Fruit fly (Drosophila melanogaster) whole organism, embryonic: ENCODE measurements around the gene CG3862.

Experiments used
- ATbp ChIP-seq: fragments of 200-800 bp; sonication (Bioruptor generic); optimal IDR thresholded peaks from 2 replicates; lab custom pipeline; 2017; ENCODE audit warnings: missing biosample characterization, mild to moderate bottlenecking, missing genetic modification characterization, missing genetic modification reagents
- Abd-B ChIP-seq: fragments of 200-800 bp; sonication (Bioruptor generic); optimal IDR thresholded peaks from 2 replicates; lab custom pipeline; 2018; ENCODE audit warnings: missing biosample characterization, mild to moderate bottlenecking, missing genetic modification characterization, moderate library complexity
- Adf1 ChIP-seq: fragments of 200-800 bp; sonication (Bioruptor generic); IDR thresholded peaks from 2 replicates; pipeline ENCODE4 v1.3.6; 2022; ENCODE audit warnings: missing biosample characterization, missing genetic modification characterization
- B-H2 ChIP-seq: fragments of 200-800 bp; sonication (Bioruptor generic); optimal IDR thresholded peaks from 2 replicates; lab custom pipeline; 2018; ENCODE audit warnings: missing biosample characterization, mild to moderate bottlenecking, missing genetic modification characterization
- Blimp-1 ChIP-seq: fragments of 200-800 bp; sonication (Bioruptor generic); optimal IDR thresholded peaks from 3 replicates; lab custom pipeline; 2018; ENCODE audit warnings: missing biosample characterization, missing genetic modification characterization, mild to moderate bottlenecking, moderate library complexity, missing genetic modification reagents
- Bteb2 ChIP-seq: fragments of 200-800 bp; sonication (Bioruptor generic); optimal IDR thresholded peaks from 2 replicates; lab custom pipeline; 2016; ENCODE audit warnings: missing biosample characterization, missing genetic modification characterization
- CG13894 ChIP-seq: fragments of 200-800 bp; sonication (Bioruptor generic); optimal IDR thresholded peaks from 3 replicates; lab custom pipeline; 2018; ENCODE audit warnings: missing biosample characterization, mild to moderate bottlenecking, missing genetic modification characterization, moderate library complexity
- CG18599 ChIP-seq: fragments of 200-800 bp; sonication (Bioruptor generic); optimal IDR thresholded peaks from 3 replicates; lab custom pipeline; 2017; ENCODE audit warnings: missing biosample characterization, missing genetic modification characterization, mild to moderate bottlenecking, moderate library complexity, missing genetic modification reagents
- CG18764 ChIP-seq: fragments of 200-800 bp; sonication (Bioruptor generic); optimal IDR thresholded peaks from 3 replicates; lab custom pipeline; 2016; ENCODE audit warnings: missing biosample characterization, missing genetic modification characterization
- CG2129 ChIP-seq: fragments of 200-800 bp; sonication (Bioruptor generic); IDR thresholded peaks from 2 replicates; pipeline ENCODE4 v1.3.6; 2022; ENCODE audit warnings: missing biosample characterization, missing genetic modification characterization; ENCODE audit not compliant: partially characterized antibody
- CG30403 ChIP-seq: fragments of 200-800 bp; sonication (Bioruptor generic); optimal IDR thresholded peaks from 3 replicates; lab custom pipeline; 2016; ENCODE audit warnings: missing biosample characterization, missing genetic modification characterization
- CG33557 ChIP-seq: fragments of 200-800 bp; sonication (Bioruptor generic); optimal IDR thresholded peaks from 2 replicates; lab custom pipeline; 2019; ENCODE audit warnings: missing biosample characterization, mild to moderate bottlenecking, missing genetic modification characterization, moderate library complexity
- CG3726 ChIP-seq: fragments of 200-800 bp; sonication (Bioruptor generic); IDR thresholded peaks from 3 replicates; pipeline ENCODE4, ENCODE4 v1.3.6; 2022; ENCODE audit warnings: missing biosample characterization, missing genetic modification characterization
- CG43689 ChIP-seq: fragments of 200-800 bp; sonication (Bioruptor generic); IDR thresholded peaks from 2 replicates; pipeline ENCODE4 v1.3.6; 2022; ENCODE audit warnings: missing biosample characterization, missing genetic modification characterization
- CG4404 ChIP-seq: fragments of 200-800 bp; sonication (Bioruptor generic); IDR thresholded peaks from 2 replicates; pipeline ENCODE4 v1.3.6; 2022; ENCODE audit warnings: missing biosample characterization, missing genetic modification characterization
- CG6689 ChIP-seq: fragments of 200-800 bp; sonication (Bioruptor generic); IDR thresholded peaks from 2 replicates; pipeline ENCODE4 v1.3.6; 2022; ENCODE audit warnings: missing biosample characterization, missing genetic modification characterization
- CG7839 ChIP-seq: fragments of 200-800 bp; sonication (Bioruptor generic); optimal IDR thresholded peaks from 3 replicates; lab custom pipeline; 2018; ENCODE audit warnings: missing biosample characterization, mild to moderate bottlenecking, missing genetic modification characterization, moderate library complexity
- CG7963 ChIP-seq: fragments of 200-800 bp; sonication (Bioruptor generic); IDR thresholded peaks from 3 replicates; pipeline ENCODE4 v1.3.6; 2022; ENCODE audit warnings: missing biosample characterization, missing genetic modification characterization; ENCODE audit not compliant: partially characterized antibody
- CG8765 ChIP-seq: fragments of 200-800 bp; sonication (Bioruptor generic); IDR thresholded peaks from 2 replicates; pipeline ENCODE4 v1.3.6; 2022; ENCODE audit warnings: missing biosample characterization, missing genetic modification characterization
- CG9215 ChIP-seq: fragments of 200-800 bp; sonication (Bioruptor generic); IDR thresholded peaks from 2 replicates; pipeline ENCODE4 v1.3.6; 2022; ENCODE audit warnings: missing biosample characterization, missing genetic modification characterization
- Dip3 ChIP-seq: fragments of 200-800 bp; sonication (Bioruptor generic); optimal IDR thresholded peaks from 3 replicates; lab custom pipeline; 2016; ENCODE audit warnings: missing biosample characterization, missing genetic modification characterization
- Dll ChIP-seq: fragments of 200-800 bp; sonication (Bioruptor generic); IDR thresholded peaks from 4 replicates; pipeline ENCODE4 v1.3.6; 2022; ENCODE audit warnings: missing biosample characterization, missing genetic modification characterization; ENCODE audit not compliant: partially characterized antibody
- E2f1 ChIP-seq: fragments of 200-800 bp; sonication (Bioruptor generic); IDR thresholded peaks from 2 replicates; pipeline ENCODE4 v1.3.6; 2022; ENCODE audit warnings: missing biosample characterization, missing genetic modification characterization
- HHEX ChIP-seq: fragments of 200-800 bp; sonication (Bioruptor generic); optimal IDR thresholded peaks from 3 replicates; lab custom pipeline; 2017; ENCODE audit warnings: missing biosample characterization, mild to moderate bottlenecking, missing genetic modification characterization, missing genetic modification reagents
- HmgZ ChIP-seq: fragments of 200-800 bp; sonication (Bioruptor generic); optimal IDR thresholded peaks from 2 replicates; lab custom pipeline; 2018; ENCODE audit warnings: missing biosample characterization, mild to moderate bottlenecking, missing genetic modification characterization
- MESR4 ChIP-seq: fragments of 200-800 bp; sonication (Bioruptor generic); optimal IDR thresholded peaks from 2 replicates; lab custom pipeline; 2018; ENCODE audit warnings: missing biosample characterization, mild to moderate bottlenecking, missing genetic modification characterization, moderate library complexity
- NC2α ChIP-seq: fragments of 200-800 bp; sonication (Bioruptor generic); optimal IDR thresholded peaks from 2 replicates; lab custom pipeline; 2016; ENCODE audit warnings: missing biosample characterization, missing genetic modification characterization
- Nf-YC ChIP-seq: fragments of 200-800 bp; optimal IDR thresholded peaks from 3 replicates; lab custom pipeline; 2019; ENCODE audit warnings: missing biosample characterization, mild to moderate bottlenecking, missing genetic modification characterization, moderate library complexity
- Opbp ChIP-seq: fragments of 200-800 bp; sonication (Bioruptor generic); IDR thresholded peaks from 3 replicates; pipeline ENCODE4 v1.3.6; 2022; ENCODE audit warnings: missing biosample characterization, missing genetic modification characterization; ENCODE audit not compliant: partially characterized antibody
- PHDP ChIP-seq: fragments of 200-800 bp; sonication (Bioruptor generic); optimal IDR thresholded peaks from 3 replicates; lab custom pipeline; 2018; ENCODE audit warnings: missing biosample characterization, mild to moderate bottlenecking, missing genetic modification characterization, moderate library complexity
- Vsx1 ChIP-seq: fragments of 200-800 bp; sonication (Bioruptor generic); optimal IDR thresholded peaks from 2 replicates; lab custom pipeline; 2017; ENCODE audit warnings: missing biosample characterization, mild to moderate bottlenecking, missing genetic modification characterization, missing genetic modification reagents
- corto ChIP-seq: fragments of 200-800 bp; sonication (Bioruptor generic); optimal IDR thresholded peaks from 2 replicates; lab custom pipeline; 2016; ENCODE audit warnings: missing biosample characterization, mild to moderate bottlenecking, missing genetic modification characterization, moderate library complexity
- crol ChIP-seq: fragments of 200-800 bp; sonication (Bioruptor generic); IDR thresholded peaks from 2 replicates; pipeline ENCODE4 v1.3.6; 2022; ENCODE audit warnings: missing biosample characterization, missing genetic modification characterization
- gcm ChIP-seq: fragments of 200-800 bp; sonication (Bioruptor generic); optimal IDR thresholded peaks from 2 replicates; lab custom pipeline; 2019; ENCODE audit warnings: missing biosample characterization, mild to moderate bottlenecking, missing genetic modification characterization, moderate library complexity
- gem ChIP-seq: fragments of 200-800 bp; sonication (Bioruptor generic); optimal IDR thresholded peaks from 2 replicates; lab custom pipeline; 2019; ENCODE audit warnings: missing biosample characterization, mild to moderate bottlenecking, missing genetic modification characterization, moderate library complexity
- hkb ChIP-seq, 2 experiments: fragments of 200-800 bp in 1 of 2; fragments of >200 bp in 1 of 2; sonication (Bioruptor generic) in 1 of 2; IDR thresholded peaks in 1 of 2; optimal IDR thresholded peaks in 1 of 2; 2 replicates each; pipeline versions ENCODE4 v1.3.6 to Lab custom; 2017 to 2022; ENCODE audit warnings: missing biosample characterization in 1 of 2, missing genetic modification characterization in 1 of 2
- insv ChIP-seq, 2 experiments: fragments of 200-800 bp; sonication (Bioruptor generic); optimal IDR thresholded peaks; 3 replicates each; lab custom pipeline; 2016 to 2018; ENCODE audit warnings: missing biosample characterization in 2 of 2, missing genetic modification characterization in 2 of 2
- kah ChIP-seq: fragments of 200-800 bp; sonication (Bioruptor generic); optimal IDR thresholded peaks from 2 replicates; lab custom pipeline; 2018; ENCODE audit warnings: missing biosample characterization, mild to moderate bottlenecking, missing genetic modification characterization
- lmd ChIP-seq: fragments of 200-800 bp; sonication (Bioruptor generic); IDR thresholded peaks from 2 replicates; pipeline ENCODE4 v1.3.6; 2022; ENCODE audit warnings: missing biosample characterization, missing genetic modification characterization
- nom ChIP-seq: fragments of 200-800 bp; sonication (Bioruptor generic); optimal IDR thresholded peaks from 2 replicates; lab custom pipeline; 2017; ENCODE audit warnings: missing biosample characterization, missing genetic modification characterization, mild to moderate bottlenecking, moderate library complexity, missing genetic modification reagents
- pan ChIP-seq, 4 experiments: fragments of >200 bp in 3 of 4; fragments of 200-800 bp in 1 of 4; sonication (Bioruptor generic) in 1 of 4; optimal IDR thresholded peaks in 3 of 4; IDR thresholded peaks in 1 of 4; 2 replicates each; pipeline versions ENCODE4 v1.3.6 to Lab custom; 2017 to 2022; ENCODE audit warnings: missing biosample characterization in 2 of 4, missing genetic modification characterization in 2 of 4, mixed read lengths in 1 of 4
- pho ChIP-seq: fragments of 200-800 bp; sonication (Bioruptor generic); optimal IDR thresholded peaks from 2 replicates; lab custom pipeline; 2016; ENCODE audit warnings: missing biosample characterization, missing genetic modification characterization
- pros ChIP-seq: fragments of 200-800 bp; sonication (Bioruptor generic); optimal IDR thresholded peaks from 3 replicates; lab custom pipeline; 2019; ENCODE audit warnings: missing biosample characterization, mild to moderate bottlenecking, missing genetic modification characterization, moderate library complexity
- shn ChIP-seq: fragments of 200-800 bp; sonication (Bioruptor generic); optimal IDR thresholded peaks from 3 replicates; lab custom pipeline; 2016; ENCODE audit warnings: missing biosample characterization, missing genetic modification characterization
- so ChIP-seq: fragments of 200-800 bp; sonication (Bioruptor generic); IDR thresholded peaks from 3 replicates; pipeline ENCODE4 v1.3.6; 2022; ENCODE audit warnings: missing biosample characterization, missing genetic modification characterization
- sr ChIP-seq: fragments of 200-800 bp; sonication (Bioruptor generic); IDR thresholded peaks from 3 replicates; pipeline ENCODE4 v1.3.6; 2022; ENCODE audit warnings: missing biosample characterization, missing genetic modification characterization
- z ChIP-seq: fragments of 200-800 bp; sonication (Bioruptor generic); IDR thresholded peaks from 3 replicates; pipeline ENCODE4 v1.3.6; 2022; ENCODE audit warnings: missing biosample characterization, missing genetic modification characterization

CG3862 gene

dm6 chr2L:870749-871418, 45.2 kb upstream of the CG3862 start (continued):
- TF ChIP-seq z (GFP tag; lab: Robert Waterston, UW) (no peak), CG3726 (no peak), shn (peak; percentile 41), CG13894 (tag; lab: Kevin White, UChicago) (peak; percentile 7), pan (optimal IDR thresholded peaks at IDR 0.05; lab: Kevin White, UChicago) (no peak), pan (GFP tag; optimal IDR thresholded peaks at IDR 0.05 in 1 of 2, IDR thresholded peaks at IDR 0.05 in 1 of 2) (peak in 1 of 2 experiments; percentile 78), CG33557 (GFP tag; lab: Kevin White, UChicago) (no peak), CG9215 (peak; percentile 61), Dip3 (GFP tag; lab: Kevin White, UChicago) (peak; percentile 62), gem (tag; lab: Kevin White, UChicago) (peak; percentile 74), corto (GFP tag; lab: Kevin White, UChicago) (no peak), ATbp (GFP tag; lab: Kevin White, UChicago) (peak; percentile 41), CG4404 (GFP tag; lab: Robert Waterston, UW) (peak; percentile 46; the same call in 1 of the 2 replicates), sr (GFP tag; lab: Robert Waterston, UW) (no peak), Opbp (GFP tag; lab: Robert Waterston, UW) (peak; percentile 43; the same call in 1 of the 3 replicates), CG18764 (GFP tag; lab: Kevin White, UChicago) (peak; percentile 82), hkb (optimal IDR thresholded peaks at IDR 0.05; lab: Kevin White, UChicago) (peak; percentile 42), hkb (GFP tag; IDR thresholded peaks at IDR 0.05; lab: Robert Waterston, UW) (peak; percentile 55), HmgZ (tag; lab: Kevin White, UChicago) (peak; percentile 65), Bteb2 (GFP tag; lab: Kevin White, UChicago) (peak; percentile 52), E2f1 (GFP tag; lab: Robert Waterston, UW) (peak; percentile 46), CG18599 (peak; percentile 74), PHDP (tag; lab: Kevin White, UChicago) (peak; percentile 50), B-H2 (GFP tag; lab: Kevin White, UChicago) (peak; percentile 11), pho (GFP tag; lab: Kevin White, UChicago) (peak; percentile 74), Adf1 (GFP tag; lab: Robert Waterston, UW) (no peak; the same call in 1 of the 2 replicates), Vsx1 (GFP tag; lab: Kevin White, UChicago) (no peak), CG7839 (tag; lab: Kevin White, UChicago) (peak; percentile 59), CG2129 (GFP tag; lab: Robert Waterston, UW) (no peak), CG30403 (GFP tag; lab: Kevin White, UChicago) (peak; percentile 74), gcm (GFP tag; lab: Kevin White, UChicago) (no peak), nom (GFP tag; lab: Kevin White, UChicago) (no peak), crol (GFP tag; lab: Robert Waterston, UW) (no peak), MESR4 (peak; percentile 50), CG6689 (GFP tag; lab: Robert Waterston, UW) (peak; percentile 81), Blimp-1 (peak; percentile 61), so (GFP tag; lab: Robert Waterston, UW) (peak; percentile 65; the same call in 1 of the 3 replicates), Abd-B (peak; percentile 51), pros (no peak), CG7963 (GFP tag; lab: Robert Waterston, UW) (no peak; the same call in 2 of the 3 replicates), NC2α (GFP tag; lab: Kevin White, UChicago) (no peak), kah (no peak), Dll (GFP tag; lab: Robert Waterston, UW) (peak; percentile 50; the same call in 1 of the 4 replicates), Nf-YC (peak; percentile 49), CG8765 (GFP tag; lab: Robert Waterston, UW) (peak; percentile 51; the same call in 1 of the 2 replicates), lmd (GFP tag; lab: Robert Waterston, UW) (peak; percentile 59), CG43689 (GFP tag; lab: Robert Waterston, UW) (no peak), insv (GFP tag; optimal IDR thresholded peaks at IDR 0.05; lab: Kevin White, UChicago) (no peak), HHEX (GFP tag; lab: Kevin White, UChicago) (peak; percentile 43)
